Fruit fly (Drosophila melanogaster) whole organism, embryonic: ENCODE measurements around the gene Dpm1.
A peak's percentile ranks its signal among the peaks of the same experiment; 100 is the strongest.

Experiments
- Atf3 ChIP-seq: fragments of 200-800 bp; sonication (Bioruptor generic); optimal IDR thresholded peaks from 3 replicates; lab custom pipeline; 2016; ENCODE audit warnings: missing biosample characterization, missing genetic modification characterization
- B-H2 ChIP-seq: fragments of 200-800 bp; sonication (Bioruptor generic); optimal IDR thresholded peaks from 2 replicates; lab custom pipeline; 2018; ENCODE audit warnings: missing biosample characterization, mild to moderate bottlenecking, missing genetic modification characterization
- Bteb2 ChIP-seq: fragments of 200-800 bp; sonication (Bioruptor generic); optimal IDR thresholded peaks from 2 replicates; lab custom pipeline; 2016; ENCODE audit warnings: missing biosample characterization, missing genetic modification characterization
- CG11247 ChIP-seq: fragments of 200-800 bp; sonication (Bioruptor generic); IDR thresholded peaks from 2 replicates; pipeline ENCODE4 v1.3.6; 2022; ENCODE audit warnings: missing biosample characterization, missing genetic modification characterization
- CG11398 ChIP-seq: fragments of 200-800 bp; sonication (Bioruptor generic); optimal IDR thresholded peaks from 2 replicates; lab custom pipeline; 2016; ENCODE audit warnings: missing biosample characterization, missing genetic modification characterization
- CG11695 ChIP-seq: fragments of 200-800 bp; sonication (Bioruptor generic); IDR thresholded peaks from 3 replicates; pipeline ENCODE4 v1.3.6; 2022; ENCODE audit warnings: missing biosample characterization, missing genetic modification characterization
- CG1233 ChIP-seq: fragments of 200-800 bp; sonication (Bioruptor generic); optimal IDR thresholded peaks from 4 replicates; lab custom pipeline; 2018; ENCODE audit warnings: missing biosample characterization, mild to moderate bottlenecking, missing genetic modification characterization
- CG12942 ChIP-seq: fragments of 200-800 bp; sonication (Bioruptor generic); optimal IDR thresholded peaks from 3 replicates; lab custom pipeline; 2016; ENCODE audit warnings: missing biosample characterization, missing genetic modification characterization
- CG14710 ChIP-seq: fragments of 200-800 bp; sonication (Bioruptor generic); optimal IDR thresholded peaks from 3 replicates; lab custom pipeline; 2019; ENCODE audit warnings: missing biosample characterization, mild to moderate bottlenecking, missing genetic modification characterization, moderate library complexity
- CG15479 ChIP-seq: fragments of 200-800 bp; sonication (Bioruptor generic); optimal IDR thresholded peaks from 3 replicates; lab custom pipeline; 2019; ENCODE audit warnings: missing biosample characterization, mild to moderate bottlenecking, missing genetic modification characterization, moderate library complexity
- CG16815 ChIP-seq: fragments of 200-800 bp; sonication (Bioruptor generic); optimal IDR thresholded peaks from 3 replicates; lab custom pipeline; 2017; ENCODE audit warnings: missing biosample characterization, mild to moderate bottlenecking, missing genetic modification characterization
- CG18599 ChIP-seq: fragments of 200-800 bp; sonication (Bioruptor generic); optimal IDR thresholded peaks from 3 replicates; lab custom pipeline; 2017; ENCODE audit warnings: missing biosample characterization, missing genetic modification characterization, mild to moderate bottlenecking, moderate library complexity, missing genetic modification reagents
- CG2202 ChIP-seq: fragments of 200-800 bp; sonication (Bioruptor generic); optimal IDR thresholded peaks from 2 replicates; lab custom pipeline; 2018; ENCODE audit warnings: missing biosample characterization, mild to moderate bottlenecking, missing genetic modification characterization
- CG31388 ChIP-seq: fragments of 200-800 bp; sonication (Bioruptor generic); optimal IDR thresholded peaks from 2 replicates; lab custom pipeline; 2016; ENCODE audit warnings: missing biosample characterization, missing genetic modification characterization
- CG32767 ChIP-seq: fragments of 200-800 bp; sonication (Bioruptor generic); IDR thresholded peaks from 2 replicates; pipeline ENCODE4 v1.3.6; 2022; ENCODE audit warnings: missing biosample characterization, missing genetic modification characterization
- CG4820 ChIP-seq: fragments of 200-800 bp; sonication (Bioruptor generic); optimal IDR thresholded peaks from 3 replicates; lab custom pipeline; 2016; ENCODE audit warnings: missing biosample characterization, missing genetic modification characterization
- CG5245 ChIP-seq: fragments of 200-800 bp; sonication (Bioruptor generic); optimal IDR thresholded peaks from 3 replicates; lab custom pipeline; 2016; ENCODE audit warnings: missing biosample characterization, missing genetic modification characterization
- CG6813 ChIP-seq: fragments of 200-800 bp; sonication (Bioruptor generic); optimal IDR thresholded peaks from 2 replicates; lab custom pipeline; 2017; ENCODE audit warnings: missing biosample characterization, missing genetic modification characterization, mild to moderate bottlenecking, moderate library complexity, missing genetic modification reagents
- CG7357 ChIP-seq: fragments of 200-800 bp; sonication (Bioruptor generic); IDR thresholded peaks from 3 replicates; pipeline ENCODE4 v1.3.6; 2022; ENCODE audit warnings: missing biosample characterization, missing genetic modification characterization
- CG8290 ChIP-seq, 3 experiments: fragments of 200-800 bp; sonication (Bioruptor generic); optimal IDR thresholded peaks; 2 replicates each; lab custom pipeline; 2016 to 2019; ENCODE audit warnings: missing biosample characterization in 3 of 3, missing genetic modification characterization in 3 of 3, mild to moderate bottlenecking in 2 of 3, moderate library complexity in 1 of 3
- CG9609 ChIP-seq: fragments of 200-800 bp; sonication (Bioruptor generic); optimal IDR thresholded peaks from 3 replicates; lab custom pipeline; 2016; ENCODE audit warnings: missing biosample characterization, missing genetic modification characterization
- CG9797 ChIP-seq: fragments of 200-800 bp; sonication (Bioruptor generic); optimal IDR thresholded peaks from 3 replicates; lab custom pipeline; 2018; ENCODE audit warnings: missing biosample characterization, mild to moderate bottlenecking, missing genetic modification characterization
- CTCF ChIP-seq: fragments of 200-800 bp; sonication (Bioruptor generic); optimal IDR thresholded peaks from 2 replicates; lab custom pipeline; 2017; ENCODE audit warnings: missing biosample characterization, mild to moderate bottlenecking, missing genetic modification characterization, moderate library complexity
- Chrac-16 ChIP-seq: fragments of 200-800 bp; sonication (Bioruptor generic); optimal IDR thresholded peaks from 3 replicates; lab custom pipeline; 2016; ENCODE audit warnings: missing biosample characterization, missing genetic modification characterization
- Dip2 ChIP-seq: fragments of 200-800 bp; sonication (Bioruptor generic); IDR thresholded peaks from 2 replicates; pipeline ENCODE4 v1.3.6; 2022; ENCODE audit warnings: missing biosample characterization, missing genetic modification characterization
- Doc3 ChIP-seq: fragments of 200-800 bp; sonication (Bioruptor generic); IDR thresholded peaks from 3 replicates; pipeline ENCODE4 v1.3.6; 2022; ENCODE audit warnings: missing biosample characterization, missing genetic modification characterization; ENCODE audit not compliant: partially characterized antibody
- Fer1 ChIP-seq: fragments of 200-800 bp; sonication (Bioruptor generic); optimal IDR thresholded peaks from 2 replicates; lab custom pipeline; 2017; ENCODE audit warnings: missing biosample characterization, mild to moderate bottlenecking, missing genetic modification characterization
- Fer2 ChIP-seq: fragments of 200-800 bp; sonication (Bioruptor generic); optimal IDR thresholded peaks from 2 replicates; lab custom pipeline; 2018; ENCODE audit warnings: missing biosample characterization, mild to moderate bottlenecking, missing genetic modification characterization, moderate library complexity
- Med ChIP-seq: fragments of 200-800 bp; sonication (Bioruptor generic); peaks from one replicate; lab custom pipeline; 2016; ENCODE audit warnings: missing biosample characterization, missing genetic modification characterization, mild to moderate bottlenecking, inconsistent platforms, moderate library complexity
- Nf-YB ChIP-seq: fragments of 200-800 bp; sonication (Bioruptor generic); optimal IDR thresholded peaks from 3 replicates; lab custom pipeline; 2019; ENCODE audit warnings: missing biosample characterization, mild to moderate bottlenecking, missing genetic modification characterization, moderate library complexity
- NfI ChIP-seq: fragments of 200-800 bp; sonication (Bioruptor generic); optimal IDR thresholded peaks from 3 replicates; lab custom pipeline; 2018; ENCODE audit warnings: missing biosample characterization, mild to moderate bottlenecking, missing genetic modification characterization, moderate library complexity
- Pdp1 ChIP-seq, 2 experiments: fragments of 200-800 bp; sonication (Bioruptor generic); optimal IDR thresholded peaks; 3 replicates each; lab custom pipeline; 2016; ENCODE audit warnings: missing biosample characterization in 2 of 2, missing genetic modification characterization in 2 of 2, mild to moderate bottlenecking in 1 of 2, moderate library complexity in 1 of 2
- Side ChIP-seq: fragments of 200-800 bp; sonication (Bioruptor generic); optimal IDR thresholded peaks from 2 replicates; lab custom pipeline; 2016; ENCODE audit warnings: missing biosample characterization, missing genetic modification characterization
- Xbp1 ChIP-seq: fragments of 200-800 bp; sonication (Bioruptor generic); optimal IDR thresholded peaks from 3 replicates; lab custom pipeline; 2016; ENCODE audit warnings: missing biosample characterization, mild to moderate bottlenecking, missing genetic modification characterization
- al ChIP-seq: fragments of 200-800 bp; sonication (Bioruptor generic); IDR thresholded peaks from 2 replicates; pipeline ENCODE4 v1.3.6; 2022; ENCODE audit warnings: missing biosample characterization, missing genetic modification characterization
- ara ChIP-seq: fragments of 200-800 bp; sonication (Bioruptor generic); IDR thresholded peaks from 2 replicates; pipeline ENCODE4 v1.3.6; 2022; ENCODE audit warnings: missing biosample characterization, missing genetic modification characterization
- bbx ChIP-seq: fragments of 200-800 bp; sonication (Bioruptor generic); IDR thresholded peaks from 2 replicates; pipeline ENCODE4 v1.3.6; 2022; ENCODE audit warnings: missing biosample characterization, missing genetic modification characterization; ENCODE audit not compliant: partially characterized antibody
- croc ChIP-seq: fragments of 200-800 bp; sonication (Bioruptor generic); conservative IDR thresholded peaks from 3 replicates; pipeline ENCODE4 v1.3.6; 2022; ENCODE audit warnings: missing biosample characterization, missing genetic modification characterization
- fru ChIP-seq: fragments of >200 bp; optimal IDR thresholded peaks from 2 replicates; lab custom pipeline; 2017
- gcm2 ChIP-seq: fragments of 200-800 bp; sonication (Bioruptor generic); optimal IDR thresholded peaks from 2 replicates; lab custom pipeline; 2016; ENCODE audit warnings: missing biosample characterization, missing genetic modification characterization
- h ChIP-seq: fragments of >200 bp; optimal IDR thresholded peaks from 2 replicates; lab custom pipeline; 2017
- kni ChIP-seq: fragments of 200-800 bp; sonication (Bioruptor generic); optimal IDR thresholded peaks from 3 replicates; lab custom pipeline; 2017; ENCODE audit warnings: mild to moderate bottlenecking, missing biosample characterization, missing genetic modification reagents, missing genetic modification characterization
- psq ChIP-seq: fragments of 200-800 bp; sonication (Bioruptor generic); optimal IDR thresholded peaks from 2 replicates; lab custom pipeline; 2017; ENCODE audit warnings: missing biosample characterization, missing genetic modification characterization
- pzg ChIP-seq: fragments of 200-800 bp; sonication (Bioruptor generic); optimal IDR thresholded peaks from 3 replicates; lab custom pipeline; 2018; ENCODE audit warnings: missing biosample characterization, mild to moderate bottlenecking, missing genetic modification characterization, moderate library complexity
- sim ChIP-seq: fragments of 200-800 bp; sonication (Bioruptor generic); IDR thresholded peaks from 2 replicates; pipeline ENCODE4 v1.3.6; 2022; ENCODE audit warnings: missing biosample characterization, missing genetic modification characterization
- slbo ChIP-seq: fragments of 200-800 bp; sonication (Bioruptor generic); IDR thresholded peaks from 2 replicates; pipeline ENCODE4 v1.3.6; 2022; ENCODE audit warnings: missing biosample characterization, missing genetic modification characterization
- slou ChIP-seq: fragments of 200-800 bp; sonication (Bioruptor generic); optimal IDR thresholded peaks from 3 replicates; lab custom pipeline; 2016; ENCODE audit warnings: missing biosample characterization, missing genetic modification characterization
- tna ChIP-seq: fragments of 200-800 bp; sonication (Bioruptor generic); IDR thresholded peaks from 2 replicates; pipeline ENCODE4 v1.3.6; 2022; ENCODE audit warnings: missing biosample characterization, missing genetic modification characterization; ENCODE audit not compliant: partially characterized antibody
- ttk ChIP-seq: fragments of 200-800 bp; sonication (Bioruptor generic); IDR thresholded peaks from 2 replicates; pipeline ENCODE4 v2.1.2; 2022; ENCODE audit warnings: missing biosample characterization, missing genetic modification characterization

The Dpm1 gene

DNA sequence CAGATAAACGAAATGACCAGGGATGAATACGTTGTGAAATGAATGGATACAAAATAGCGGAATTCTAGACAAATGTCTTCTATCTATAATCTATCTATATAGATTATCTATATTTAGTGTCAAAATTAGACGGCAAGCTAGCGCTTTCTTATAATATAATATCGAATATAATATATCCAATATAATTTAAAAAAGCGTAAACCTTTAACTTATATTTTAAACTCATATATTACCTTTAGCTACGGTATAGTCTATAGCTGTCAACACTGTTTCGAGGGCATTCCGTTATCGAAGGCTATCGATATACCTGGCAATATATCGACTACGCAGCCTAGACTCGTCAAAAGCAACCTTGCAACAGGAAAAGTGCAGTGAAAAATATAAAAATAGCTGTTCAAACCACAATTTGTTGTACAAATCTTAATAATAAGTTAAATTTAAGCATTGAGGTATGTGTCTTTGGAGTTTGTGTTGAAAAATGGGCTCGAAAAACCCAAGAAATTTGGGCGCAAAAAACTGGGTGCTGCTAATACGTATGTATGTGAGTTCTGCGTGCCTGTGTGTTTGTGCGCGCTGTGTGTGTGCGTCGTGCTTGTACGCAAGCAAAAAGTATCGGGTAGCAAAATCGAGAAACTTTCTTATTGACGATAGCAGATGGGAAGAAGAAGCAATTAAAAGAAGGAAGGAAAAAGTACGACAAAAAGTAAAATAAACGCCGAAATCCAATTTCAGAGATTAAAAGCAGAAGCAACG lies 33.1 kb downstream of the Dpm1 start, which contains the start of the genes swm and Ctu2 (continued):
- TF ChIP-seq CG6813 (GFP tag; lab: Kevin White, UChicago) = no peak
- peak; percentile 64; the same call in 2 of the 3 replicates for TF ChIP-seq CG11695 (GFP tag; lab: Robert Waterston, UW)
- TF ChIP-seq CG1233 (GFP tag; lab: Kevin White, UChicago) = peak; percentile 41
- TF ChIP-seq al = peak; percentile 56; the same call in 1 of the 2 replicates
- TF ChIP-seq CG12942 = peak; percentile 31
- TF ChIP-seq croc (GFP tag; lab: Robert Waterston, UW) = peak; percentile 29; the same call in 1 of the 3 replicates
- TF ChIP-seq slou (GFP tag; lab: Kevin White, UChicago) = peak; percentile 34
- TF ChIP-seq CG7357 (GFP tag; lab: Robert Waterston, UW) = 0 out of 3 replicates have a peak, but pooled peaks have one; percentile 36
- TF ChIP-seq Doc3 = peak; percentile 70
- TF ChIP-seq CG16815 (GFP tag; lab: Kevin White, UChicago) = peak; percentile 56
- TF ChIP-seq CG11247 (GFP tag; lab: Robert Waterston, UW) = no peak
- peak; percentile 16 for TF ChIP-seq CG9797 (GFP tag; lab: Kevin White, UChicago)
- TF ChIP-seq ara = no peak
- no peak for TF ChIP-seq Atf3
- TF ChIP-seq tna = no peak
- TF ChIP-seq bbx (GFP tag; lab: Robert Waterston, UW) = peak; percentile 60; the same call in 1 of the 2 replicates
- TF ChIP-seq CG2202 (tag; lab: Kevin White, UChicago) = peak; percentile 40
- TF ChIP-seq CG4820 (GFP tag; lab: Kevin White, UChicago) = peak; percentile 38
- 0 out of 2 replicates have a peak, but pooled peaks have one; percentile 26 for TF ChIP-seq CG32767
- peak; percentile 78 for TF ChIP-seq slbo (GFP tag; lab: Robert Waterston, UW)
- no peak for TF ChIP-seq kni
- TF ChIP-seq CG14710 (tag; lab: Kevin White, UChicago) = peak; percentile 82
- peak; percentile 69 for TF ChIP-seq Fer2
- TF ChIP-seq Chrac-16 = peak; percentile 54
- peak; percentile 68 for TF ChIP-seq Med (GFP tag; lab: Kevin White, UChicago)
- no peak for TF ChIP-seq CG31388 (GFP tag; lab: Kevin White, UChicago)
- TF ChIP-seq CG5245 = no peak
- no peak for TF ChIP-seq CTCF (GFP tag; lab: Kevin White, UChicago)
- TF ChIP-seq h (lab: Kevin White, UChicago) = no peak
- TF ChIP-seq psq (GFP tag; lab: Kevin White, UChicago) = no peak
- no peak for TF ChIP-seq Dip2 (GFP tag; lab: Robert Waterston, UW)
- TF ChIP-seq CG8290 (GFP tag; optimal IDR thresholded peaks at IDR 0.05; lab: Kevin White, UChicago) = peak; percentile 34
- peak in 1 of 2 experiments; percentile 29 for TF ChIP-seq CG8290 (tag; optimal IDR thresholded peaks at IDR 0.05; lab: Kevin White, UChicago)
- TF ChIP-seq CG9609 (GFP tag; lab: Kevin White, UChicago) = no peak
- TF ChIP-seq CG11398 (GFP tag; lab: Kevin White, UChicago) = no peak
- no peak for TF ChIP-seq ttk (GFP tag; lab: Robert Waterston, UW)
- peak; percentile 30 for TF ChIP-seq CG15479 (GFP tag; lab: Kevin White, UChicago)
- no peak for TF ChIP-seq fru (lab: Kevin White, UChicago)
- peak; percentile 64 for TF ChIP-seq NfI (GFP tag; lab: Kevin White, UChicago)
- TF ChIP-seq gcm2 (GFP tag; lab: Kevin White, UChicago) = no peak
- no peak for TF ChIP-seq Bteb2
- peak; percentile 88 for TF ChIP-seq B-H2 (GFP tag; lab: Kevin White, UChicago)
- no peak for TF ChIP-seq sim
- no peak for TF ChIP-seq Side
- no peak for TF ChIP-seq CG18599
- TF ChIP-seq Nf-YB (GFP tag; lab: Kevin White, UChicago) = peak; percentile 49
- peak; percentile 68 for TF ChIP-seq Xbp1 (GFP tag; lab: Kevin White, UChicago)
- peak in 1 of 2 experiments; percentile 18 for TF ChIP-seq Pdp1 (GFP tag; optimal IDR thresholded peaks at IDR 0.05; lab: Kevin White, UChicago)
- TF ChIP-seq pzg (GFP tag; lab: Kevin White, UChicago) = peak; percentile 48
- TF ChIP-seq Fer1 (GFP tag; lab: Kevin White, UChicago) = peak; percentile 74
